Fruit fly (Drosophila melanogaster): Measurements from ENCODE around the gene Cox10.

dm6 chr2L:10322773-10323487, 8.3 kb upstream of the Cox10 start, which contains the start of gene CG5381:
- TF ChIP-seq CG14711 (tag; optimal IDR thresholded peaks at IDR 0.05) (no peak), CG7101 (tag; optimal IDR thresholded peaks at IDR 0.05) (no peak), Crg-1 (GFP tag; optimal IDR thresholded peaks at IDR 0.05) (no peak), Mnt (GFP tag; optimal IDR thresholded peaks at IDR 0.05) (no peak), tj (GFP tag; optimal IDR thresholded peaks at IDR 0.05) (no peak), cnc (optimal IDR thresholded peaks at IDR 0.05) (no peak), CG5204 (GFP tag; optimal IDR thresholded peaks at IDR 0.05) (no peak), bab1 (GFP tag; optimal IDR thresholded peaks at IDR 0.05) (no peak), CG33017 (tag; optimal IDR thresholded peaks at IDR 0.05) (no peak), ovo (GFP tag; optimal IDR thresholded peaks at IDR 0.05) (no peak), Clk (GFP tag; optimal IDR thresholded peaks at IDR 0.05) (no peak), kay (GFP tag; ENCODE audit: borderline replicate concordance) (peak; percentile 69)

All from whole organism, adult.